Worm (Caenorhabditis elegans) whole organism, late embryonic: ENCODE data around the gene M04G7.5.

ENCODE experiments used
- C08G9.2 ChIP-seq: sonication (generic microtip); optimal IDR thresholded peaks from 2 replicates; lab custom pipeline; 2016; ENCODE audit warnings: mild to moderate bottlenecking, missing genetic modification characterization, moderate library complexity, missing compliant biosample characterization
- T23F11.4 ChIP-seq: fragments of 200-800 bp; sonication (Bioruptor generic); optimal IDR thresholded peaks from 2 replicates; lab custom pipeline; 2018; ENCODE audit warnings: mild to moderate bottlenecking, missing genetic modification characterization, missing compliant biosample characterization
- ama-1 ChIP-seq: fragments of 150-350 bp; optimal IDR thresholded peaks from 2 replicates; lab custom pipeline; 2014
- ceh-48 ChIP-seq: sonication (generic microtip); optimal IDR thresholded peaks from 2 replicates; lab custom pipeline; 2016; ENCODE audit warnings: missing genetic modification characterization, inconsistent platforms, missing compliant biosample characterization
- eyg-1 ChIP-seq: sonication (generic microtip); optimal IDR thresholded peaks from 2 replicates; lab custom pipeline; 2016; ENCODE audit warnings: missing genotype, missing genetic modification characterization, missing compliant biosample characterization
- pat-9 ChIP-seq: fragments of 200-800 bp; sonication (Bioruptor generic); optimal IDR thresholded peaks from 2 replicates; lab custom pipeline; 2018; ENCODE audit warnings: mild to moderate bottlenecking, missing genetic modification characterization, moderate library complexity, missing compliant biosample characterization

ce11 chrIV:426597-426996, 28.3 kb upstream of the M04G7.5 start:
- TF ChIP-seq C08G9.2 (tag; lab: Kevin White, UChicago) (no peak), pat-9 (no peak), ceh-48 (tag; lab: Kevin White, UChicago) (no peak), T23F11.4 (GFP tag; lab: Kevin White, UChicago) (no peak), eyg-1 (tag; lab: Kevin White, UChicago) (no peak), ama-1 (no peak)
